Worm (Caenorhabditis elegans) whole organism, L4 larva: ENCODE measurements around the gene nhr-205.

ENCODE experiments used
- R02D3.7 ChIP-seq: fragments of 150-350 bp; sonication (generic microtip); optimal IDR thresholded peaks from 3 replicates; lab custom pipeline; 2014; ENCODE audit warnings: missing biosample characterization, missing genetic modification characterization
- dve-1 ChIP-seq: sonication (generic microtip); optimal IDR thresholded peaks from 2 replicates; lab custom pipeline; 2017; ENCODE audit warnings: antibody characterized with exemption, mild to moderate bottlenecking, missing genetic modification characterization, missing compliant biosample characterization; ENCODE audit not compliant: insufficient read depth
- egl-27 ChIP-seq: sonication (generic microtip); optimal IDR thresholded peaks from 3 replicates; lab custom pipeline; 2017; ENCODE audit warnings: missing biosample characterization, missing genetic modification reagents, missing genetic modification characterization
- fos-1 ChIP-seq: fragments of 150-350 bp; optimal IDR thresholded peaks from 2 replicates; lab custom pipeline; 2014; ENCODE audit warnings: missing biosample characterization, missing genetic modification characterization
- nhr-11 ChIP-seq: fragments of 150-350 bp; optimal IDR thresholded peaks from 2 replicates; lab custom pipeline; 2014; ENCODE audit warnings: missing biosample characterization, missing genetic modification characterization
- nhr-28 ChIP-seq: fragments of 150-350 bp; optimal IDR thresholded peaks from 2 replicates; lab custom pipeline; 2014; ENCODE audit warnings: missing biosample characterization, missing genetic modification characterization
- pha-4 ChIP-seq, 2 experiments: fragments of 150-350 bp in 1 of 2; fragments of 200-800 bp in 1 of 2; sonication (Bioruptor generic) in 1 of 2; IDR thresholded peaks in 1 of 2; optimal IDR thresholded peaks in 1 of 2; 2 replicates each; pipeline versions ENCODE4 v1.3.6 to Lab custom; 2014 to 2022; ENCODE audit warnings: missing genetic modification characterization in 2 of 2, missing genetic modification reagents in 2 of 2, missing biosample characterization in 1 of 2, missing compliant biosample characterization in 1 of 2
- rbr-2 ChIP-seq: sonication (generic microtip); optimal IDR thresholded peaks from 2 replicates; lab custom pipeline; 2016; ENCODE audit warnings: missing genotype, missing genetic modification characterization, missing compliant biosample characterization
- skn-1 ChIP-seq: fragments of 150-350 bp; optimal IDR thresholded peaks from 2 replicates; lab custom pipeline; 2014; ENCODE audit warnings: missing biosample characterization, missing genetic modification characterization
- snpc-1.2 ChIP-seq: fragments of 200-800 bp; sonication (Bioruptor generic); IDR thresholded peaks from 2 replicates; pipeline ENCODE4 v1.3.6; 2022; ENCODE audit warnings: missing genetic modification reagents, missing genetic modification characterization, missing compliant biosample characterization
- spr-3 ChIP-seq: fragments of 200-800 bp; sonication (Bioruptor generic); optimal IDR thresholded peaks from 2 replicates; lab custom pipeline; 2018; ENCODE audit warnings: mild to moderate bottlenecking, missing genetic modification characterization, missing compliant biosample characterization
- unc-130 ChIP-seq: sonication (generic microtip); optimal IDR thresholded peaks from 2 replicates; lab custom pipeline; 2016; ENCODE audit warnings: missing genetic modification reagents, missing genetic modification characterization, missing compliant biosample characterization
- unc-39 ChIP-seq: sonication (generic microtip); optimal IDR thresholded peaks from 2 replicates; lab custom pipeline; 2017; ENCODE audit warnings: missing biosample characterization, missing genetic modification characterization
- zfp-2 ChIP-seq: sonication (generic microtip); optimal IDR thresholded peaks from 2 replicates; lab custom pipeline; 2016; ENCODE audit warnings: mild to moderate bottlenecking, missing genetic modification characterization, missing compliant biosample characterization

ce11 chrV:10103811-10104210, 22.2 kb upstream of the nhr-205 start:
- TF ChIP-seq dve-1, result peak; percentile 29
- TF ChIP-seq fos-1 (tag; lab: Kevin White, UChicago), result no peak
- no peak for TF ChIP-seq unc-130
- TF ChIP-seq rbr-2 (tag; lab: Kevin White, UChicago), result no peak
- no peak for TF ChIP-seq skn-1
- TF ChIP-seq spr-3, result no peak
- no peak for TF ChIP-seq R02D3.7 (tag; lab: Kevin White, UChicago)
- TF ChIP-seq snpc-1.2 (GFP tag; lab: Robert Waterston, UW), result no peak
- no peak for TF ChIP-seq pha-4 (GFP tag; IDR thresholded peaks at IDR 0.05; lab: Robert Waterston, UW)
- TF ChIP-seq pha-4 (tag; optimal IDR thresholded peaks at IDR 0.05; lab: Kevin White, UChicago), result no peak
- no peak for TF ChIP-seq nhr-11
- TF ChIP-seq egl-27 (tag; lab: Kevin White, UChicago), result no peak
- no peak for TF ChIP-seq unc-39 (tag; lab: Kevin White, UChicago)
- TF ChIP-seq zfp-2 (tag; lab: Kevin White, UChicago), result no peak
- TF ChIP-seq nhr-28 (tag; lab: Kevin White, UChicago), result no peak
